Fruit fly (Drosophila melanogaster) whole organism, embryonic: Measurements from ENCODE around the gene Coq7.
A peak's percentile ranks its signal among the peaks of the same experiment; 100 is the strongest.

ENCODE experiments used
- ATbp ChIP-seq: fragments of 200-800 bp; sonication (Bioruptor generic); optimal IDR thresholded peaks from 2 replicates; lab custom pipeline; 2017; ENCODE audit warnings: missing biosample characterization, mild to moderate bottlenecking, missing genetic modification characterization, missing genetic modification reagents
- CG13894 ChIP-seq: fragments of 200-800 bp; sonication (Bioruptor generic); optimal IDR thresholded peaks from 3 replicates; lab custom pipeline; 2018; ENCODE audit warnings: missing biosample characterization, mild to moderate bottlenecking, missing genetic modification characterization, moderate library complexity
- CG15011 ChIP-seq: fragments of 200-800 bp; sonication (Bioruptor generic); optimal IDR thresholded peaks from 3 replicates; lab custom pipeline; 2018; ENCODE audit warnings: missing biosample characterization, mild to moderate bottlenecking, missing genetic modification characterization
- CG17359 ChIP-seq: fragments of 200-800 bp; sonication (Bioruptor generic); optimal IDR thresholded peaks from 3 replicates; lab custom pipeline; 2018; ENCODE audit warnings: missing biosample characterization, mild to moderate bottlenecking, missing genetic modification characterization, moderate library complexity
- CG17802 ChIP-seq: fragments of 200-800 bp; sonication (Bioruptor generic); optimal IDR thresholded peaks from 2 replicates; lab custom pipeline; 2018; ENCODE audit warnings: missing biosample characterization, mild to moderate bottlenecking, missing genetic modification characterization, moderate library complexity
- CG2129 ChIP-seq: fragments of 200-800 bp; sonication (Bioruptor generic); IDR thresholded peaks from 2 replicates; pipeline ENCODE4 v1.3.6; 2022; ENCODE audit warnings: missing biosample characterization, missing genetic modification characterization; ENCODE audit not compliant: partially characterized antibody
- CG2678 ChIP-seq: fragments of 200-800 bp; sonication (Bioruptor generic); optimal IDR thresholded peaks from 3 replicates; lab custom pipeline; 2019; ENCODE audit warnings: missing biosample characterization, mild to moderate bottlenecking, missing genetic modification characterization, moderate library complexity
- CG2875 ChIP-seq: fragments of 200-800 bp; sonication (Bioruptor generic); optimal IDR thresholded peaks from 2 replicates; lab custom pipeline; 2017; ENCODE audit warnings: missing biosample characterization, mild to moderate bottlenecking, missing genetic modification characterization, missing genetic modification reagents
- CG2889 ChIP-seq: fragments of 200-800 bp; sonication (Bioruptor generic); IDR thresholded peaks from 3 replicates; pipeline ENCODE4 v1.3.6; 2022; ENCODE audit warnings: missing biosample characterization, missing genetic modification characterization
- CG33213 ChIP-seq: fragments of 200-800 bp; sonication (Bioruptor generic); optimal IDR thresholded peaks from 3 replicates; lab custom pipeline; 2016; ENCODE audit warnings: missing biosample characterization, missing genetic modification characterization
- CG34224 ChIP-seq: fragments of 200-800 bp; sonication (Bioruptor generic); IDR thresholded peaks from 3 replicates; pipeline ENCODE4 v1.3.6; 2022; ENCODE audit warnings: missing biosample characterization, missing genetic modification characterization; ENCODE audit not compliant: partially characterized antibody
- CG4282 ChIP-seq: fragments of 200-800 bp; sonication (Bioruptor generic); optimal IDR thresholded peaks from 2 replicates; lab custom pipeline; 2016; ENCODE audit warnings: missing biosample characterization, missing genetic modification characterization
- CG4820 ChIP-seq: fragments of 200-800 bp; sonication (Bioruptor generic); optimal IDR thresholded peaks from 3 replicates; lab custom pipeline; 2016; ENCODE audit warnings: missing biosample characterization, missing genetic modification characterization
- CG6854 ChIP-seq: fragments of 200-800 bp; sonication (Bioruptor generic); optimal IDR thresholded peaks from 3 replicates; lab custom pipeline; 2017; ENCODE audit warnings: missing biosample characterization, mild to moderate bottlenecking, missing genetic modification characterization
- CG7839 ChIP-seq: fragments of 200-800 bp; sonication (Bioruptor generic); optimal IDR thresholded peaks from 3 replicates; lab custom pipeline; 2018; ENCODE audit warnings: missing biosample characterization, mild to moderate bottlenecking, missing genetic modification characterization, moderate library complexity
- CG8290 ChIP-seq, 3 experiments: fragments of 200-800 bp; sonication (Bioruptor generic); optimal IDR thresholded peaks; 2 replicates each; lab custom pipeline; 2016 to 2019; ENCODE audit warnings: missing biosample characterization in 3 of 3, missing genetic modification characterization in 3 of 3, mild to moderate bottlenecking in 2 of 3, moderate library complexity in 1 of 3
- CG8944 ChIP-seq: fragments of 200-800 bp; sonication (Bioruptor generic); optimal IDR thresholded peaks from 3 replicates; lab custom pipeline; 2016; ENCODE audit warnings: missing biosample characterization, missing genetic modification characterization
- CG9609 ChIP-seq: fragments of 200-800 bp; sonication (Bioruptor generic); optimal IDR thresholded peaks from 3 replicates; lab custom pipeline; 2016; ENCODE audit warnings: missing biosample characterization, missing genetic modification characterization
- Ets65A ChIP-seq: fragments of 200-800 bp; sonication (Bioruptor generic); peaks from one replicate; lab custom pipeline; 2016; ENCODE audit warnings: missing biosample characterization, missing genetic modification characterization
- Ets97D ChIP-seq: fragments of 200-800 bp; sonication (Bioruptor generic); optimal IDR thresholded peaks from 3 replicates; lab custom pipeline; 2016; ENCODE audit warnings: missing biosample characterization, missing genetic modification characterization
- Fer3 ChIP-seq: fragments of 200-800 bp; sonication (Bioruptor generic); optimal IDR thresholded peaks from 2 replicates; lab custom pipeline; 2018; ENCODE audit warnings: missing biosample characterization, mild to moderate bottlenecking, missing genetic modification characterization, moderate library complexity
- HmgD ChIP-seq: fragments of 200-800 bp; sonication (Bioruptor generic); optimal IDR thresholded peaks from 3 replicates; lab custom pipeline; 2016; ENCODE audit warnings: missing biosample characterization, missing genetic modification characterization
- Hr78 ChIP-seq, 2 experiments: fragments of 200-800 bp in 1 of 2; fragments of >200 bp in 1 of 2; sonication (Bioruptor generic) in 1 of 2; optimal IDR thresholded peaks; 2 replicates each; lab custom pipeline; 2017 to 2019; ENCODE audit warnings: missing biosample characterization in 2 of 2, missing genetic modification characterization in 2 of 2, mild to moderate bottlenecking in 1 of 2, moderate library complexity in 1 of 2
- Jarid2 ChIP-seq: fragments of 200-800 bp; sonication (Bioruptor generic); optimal IDR thresholded peaks from 3 replicates; lab custom pipeline; 2017; ENCODE audit warnings: mild to moderate bottlenecking, missing biosample characterization, missing genetic modification reagents, missing genetic modification characterization
- NC2β ChIP-seq: fragments of 200-800 bp; sonication (Bioruptor generic); optimal IDR thresholded peaks from 2 replicates; lab custom pipeline; 2016; ENCODE audit warnings: missing biosample characterization, missing genetic modification characterization
- Optix ChIP-seq: fragments of 200-800 bp; sonication (Bioruptor generic); IDR thresholded peaks from 3 replicates; pipeline ENCODE4 v1.3.6; 2022; ENCODE audit warnings: missing biosample characterization, missing genetic modification characterization
- Rfx ChIP-seq: fragments of 200-800 bp; sonication (Bioruptor generic); IDR thresholded peaks from 2 replicates; pipeline ENCODE4 v1.3.6; 2022; ENCODE audit warnings: missing biosample characterization, missing genetic modification characterization
- Side ChIP-seq: fragments of 200-800 bp; sonication (Bioruptor generic); optimal IDR thresholded peaks from 2 replicates; lab custom pipeline; 2016; ENCODE audit warnings: missing biosample characterization, missing genetic modification characterization
- Spps ChIP-seq: fragments of 200-800 bp; sonication (Bioruptor generic); optimal IDR thresholded peaks from 2 replicates; lab custom pipeline; 2018; ENCODE audit warnings: missing biosample characterization, mild to moderate bottlenecking, missing genetic modification characterization
- Ssrp ChIP-seq: fragments of 200-800 bp; sonication (Bioruptor generic); optimal IDR thresholded peaks from 2 replicates; lab custom pipeline; 2018; ENCODE audit warnings: missing biosample characterization, mild to moderate bottlenecking, missing genetic modification characterization, moderate library complexity
- bbx ChIP-seq: fragments of 200-800 bp; sonication (Bioruptor generic); IDR thresholded peaks from 2 replicates; pipeline ENCODE4 v1.3.6; 2022; ENCODE audit warnings: missing biosample characterization, missing genetic modification characterization; ENCODE audit not compliant: partially characterized antibody
- bigmax ChIP-seq: fragments of 200-800 bp; sonication (Bioruptor generic); optimal IDR thresholded peaks from 2 replicates; lab custom pipeline; 2018; ENCODE audit warnings: missing biosample characterization, mild to moderate bottlenecking, missing genetic modification characterization
- cad ChIP-seq: fragments of >200 bp; optimal IDR thresholded peaks from 2 replicates; lab custom pipeline; 2017; ENCODE audit warnings: missing biosample characterization, missing genetic modification characterization
- cwo ChIP-seq: fragments of 200-800 bp; sonication (Bioruptor generic); optimal IDR thresholded peaks from 3 replicates; lab custom pipeline; 2017; ENCODE audit warnings: missing biosample characterization, missing genetic modification characterization, mild to moderate bottlenecking, moderate library complexity, missing genetic modification reagents
- disco-r ChIP-seq: fragments of 200-800 bp; sonication (Bioruptor generic); optimal IDR thresholded peaks from 2 replicates; lab custom pipeline; 2016; ENCODE audit warnings: missing biosample characterization, missing genetic modification characterization
- fu2 ChIP-seq: fragments of 200-800 bp; sonication (Bioruptor generic); optimal IDR thresholded peaks from 2 replicates; lab custom pipeline; 2016; ENCODE audit warnings: missing biosample characterization, missing genetic modification characterization
- grn ChIP-seq: fragments of 200-800 bp; sonication (Bioruptor generic); optimal IDR thresholded peaks from 3 replicates; lab custom pipeline; 2017; ENCODE audit warnings: missing biosample characterization, missing genetic modification characterization
- ham ChIP-seq: fragments of 200-800 bp; sonication (Bioruptor generic); IDR thresholded peaks from 2 replicates; pipeline ENCODE4 v1.3.6; 2022; ENCODE audit warnings: missing biosample characterization, missing genetic modification characterization
- hbn ChIP-seq: fragments of 200-800 bp; sonication (Bioruptor generic); IDR thresholded peaks from 2 replicates; pipeline ENCODE4 v1.3.6; 2022; ENCODE audit warnings: missing biosample characterization, missing genetic modification characterization; ENCODE audit not compliant: partially characterized antibody
- her ChIP-seq: fragments of 200-800 bp; sonication (Bioruptor generic); optimal IDR thresholded peaks from 2 replicates; lab custom pipeline; 2016; ENCODE audit warnings: missing biosample characterization, missing genetic modification characterization
- kah ChIP-seq: fragments of 200-800 bp; sonication (Bioruptor generic); optimal IDR thresholded peaks from 2 replicates; lab custom pipeline; 2018; ENCODE audit warnings: missing biosample characterization, mild to moderate bottlenecking, missing genetic modification characterization
- odd ChIP-seq: fragments of 200-800 bp; sonication (Bioruptor generic); optimal IDR thresholded peaks from 2 replicates; lab custom pipeline; 2017; ENCODE audit warnings: missing biosample characterization, mild to moderate bottlenecking, missing genetic modification characterization
- org-1 ChIP-seq: fragments of 200-800 bp; sonication (Bioruptor generic); optimal IDR thresholded peaks from 2 replicates; lab custom pipeline; 2017; ENCODE audit warnings: missing biosample characterization, missing genetic modification characterization
- p53 ChIP-seq: fragments of 200-800 bp; sonication (Bioruptor generic); optimal IDR thresholded peaks from 2 replicates; lab custom pipeline; 2016; ENCODE audit warnings: missing biosample characterization, missing genetic modification characterization
- sens ChIP-seq: fragments of 200-800 bp; sonication (Bioruptor generic); peaks from one replicate; lab custom pipeline; 2016; ENCODE audit warnings: missing biosample characterization, missing genetic modification characterization
- seq ChIP-seq: fragments of 200-800 bp; sonication (Bioruptor generic); IDR thresholded peaks from 2 replicates; pipeline ENCODE4 v1.3.6; 2022; ENCODE audit warnings: missing biosample characterization, missing genetic modification characterization
- unc-4 ChIP-seq: fragments of 200-800 bp; sonication (Bioruptor generic); IDR thresholded peaks from 2 replicates; pipeline ENCODE4 v1.3.6; 2022; ENCODE audit warnings: missing biosample characterization, missing genetic modification characterization; ENCODE audit not compliant: partially characterized antibody
- vfl ChIP-seq: fragments of 200-800 bp; sonication (Bioruptor generic); optimal IDR thresholded peaks from 2 replicates; lab custom pipeline; 2016; ENCODE audit warnings: missing biosample characterization, missing genetic modification characterization
- vvl ChIP-seq: fragments of 200-800 bp; sonication (Bioruptor generic); IDR thresholded peaks from 2 replicates; pipeline ENCODE4 v1.3.6; 2022; ENCODE audit warnings: missing biosample characterization, missing genetic modification characterization
- zfh1 ChIP-seq: fragments of 200-800 bp; sonication (Bioruptor generic); IDR thresholded peaks from 3 replicates; pipeline ENCODE4 v1.3.6; 2022; ENCODE audit warnings: missing biosample characterization, missing genetic modification characterization

Coq7 gene

dm6 chrX:6800726-6801296 lies 29.8 kb downstream of the Coq7 start (continued):
- TF ChIP-seq CG7839 (peak; percentile 51), Side (GFP tag; lab: Kevin White, UChicago) (no peak), p53 (GFP tag; lab: Kevin White, UChicago) (no peak), CG17802 (tag; lab: Kevin White, UChicago) (no peak), CG4820 (GFP tag; lab: Kevin White, UChicago) (peak; percentile 6), Spps (tag; lab: Kevin White, UChicago) (no peak), vfl (no peak), bbx (GFP tag; lab: Robert Waterston, UW) (0 out of 2 replicates have a peak, but pooled peaks have one; percentile 20), unc-4 (GFP tag; lab: Robert Waterston, UW) (0 out of 2 replicates have a peak, but pooled peaks have one; percentile 15), her (no peak), odd (GFP tag; lab: Kevin White, UChicago) (peak; percentile 43), Rfx (peak; percentile 60; the same call in 1 of the 2 replicates), cwo (GFP tag; lab: Kevin White, UChicago) (peak; percentile 65), Optix (GFP tag; lab: Robert Waterston, UW) (0 out of 3 replicates have a peak, but pooled peaks have one; percentile 25), vvl (GFP tag; lab: Robert Waterston, UW) (peak; percentile 46), sens (GFP tag; lab: Kevin White, UChicago) (peak; percentile 50), Jarid2 (GFP tag; lab: Kevin White, UChicago) (no peak), CG8944 (no peak), NC2β (GFP tag; lab: Kevin White, UChicago) (no peak), Fer3 (tag; lab: Kevin White, UChicago) (no peak), disco-r (GFP tag; lab: Kevin White, UChicago) (no peak), HmgD (no peak), Hr78 (GFP tag; optimal IDR thresholded peaks at IDR 0.05; lab: Kevin White, UChicago) (peak in 1 of 2 experiments; percentile 6), CG8290 (GFP tag; optimal IDR thresholded peaks at IDR 0.05; lab: Kevin White, UChicago) (no peak), CG8290 (tag; optimal IDR thresholded peaks at IDR 0.05; lab: Kevin White, UChicago) (peak in 1 of 2 experiments; percentile 77), CG33213 (GFP tag; lab: Kevin White, UChicago) (no peak), cad (GFP tag; lab: Kevin White, UChicago) (no peak), CG9609 (GFP tag; lab: Kevin White, UChicago) (no peak), bigmax (no peak), CG6854 (GFP tag; lab: Kevin White, UChicago) (no peak), grn (peak; percentile 33), CG13894 (tag; lab: Kevin White, UChicago) (no peak), hbn (GFP tag; lab: Robert Waterston, UW) (no peak), CG17359 (peak; percentile 46), org-1 (GFP tag; lab: Kevin White, UChicago) (no peak), ATbp (GFP tag; lab: Kevin White, UChicago) (peak; percentile 17), CG15011 (GFP tag; lab: Kevin White, UChicago) (no peak), kah (GFP tag; lab: Kevin White, UChicago) (no peak), fu2 (no peak), CG2678 (peak; percentile 54), zfh1 (no peak), Ets97D (GFP tag; lab: Kevin White, UChicago) (no peak), seq (GFP tag; lab: Robert Waterston, UW) (no peak), CG4282 (GFP tag; lab: Kevin White, UChicago) (no peak), CG34224 (GFP tag; lab: Robert Waterston, UW) (no peak), CG2875 (GFP tag; lab: Kevin White, UChicago) (no peak), CG2889 (no peak), CG2129 (GFP tag; lab: Robert Waterston, UW) (no peak), ham (GFP tag; lab: Robert Waterston, UW) (no peak), Ssrp (peak; percentile 26), Ets65A (GFP tag; lab: Kevin White, UChicago) (peak; percentile 45)
